Worm (Caenorhabditis elegans): ENCODE measurements around the gene F25E5.16.

DNA sequence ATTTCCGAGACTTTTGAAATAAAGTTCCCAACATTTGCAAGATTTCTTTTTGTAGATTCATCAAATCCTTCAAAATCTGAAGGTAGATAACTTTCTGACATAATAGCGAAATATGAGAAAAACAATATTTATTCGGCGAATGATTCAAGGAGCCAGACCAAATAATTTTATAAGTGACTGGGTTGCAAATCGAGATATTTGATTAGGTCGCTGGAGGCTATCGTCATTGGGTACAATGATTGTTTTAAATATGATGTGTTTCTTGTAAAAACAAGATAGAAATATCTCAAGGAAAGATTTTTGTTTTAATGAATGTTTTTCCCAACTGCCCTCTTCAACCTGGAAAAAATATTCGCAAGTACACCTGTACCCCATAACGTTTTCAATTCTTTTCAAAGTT lies 9.2 kb upstream of the F25E5.16 start, which contains the start of gene srw-69:
- no peak for TF ChIP-seq ceh-79 (tag; optimal IDR thresholded peaks at IDR 0.05)
- TF ChIP-seq rec-8 (tag; optimal IDR thresholded peaks at IDR 0.05): no peak
- no peak for TF ChIP-seq hmg-20 (GFP tag; IDR thresholded peaks at IDR 0.05)
- no peak for TF ChIP-seq B0019.2 (GFP tag; conservative IDR thresholded peaks at IDR 0.05)
- no peak for TF ChIP-seq unc-62 (GFP tag; optimal IDR thresholded peaks at IDR 0.05)
- no peak for TF ChIP-seq tlf-1 (GFP tag; optimal IDR thresholded peaks at IDR 0.05)
- no peak for TF ChIP-seq ceh-40 (GFP tag; IDR thresholded peaks at IDR 0.05)
- no peak for TF ChIP-seq snpc-4 (GFP tag; optimal IDR thresholded peaks at IDR 0.05)
- no peak for TF ChIP-seq snpc-4 (tag; optimal IDR thresholded peaks at IDR 0.05)
- no peak for TF ChIP-seq efl-1 (GFP tag; optimal IDR thresholded peaks at IDR 0.05)
- TF ChIP-seq attf-3 (GFP tag; conservative IDR thresholded peaks at IDR 0.05): no peak
